Fruit fly (Drosophila melanogaster) whole organism, pupa: ENCODE measurements around the gene CG34178.

ENCODE experiments used
- CG10348 ChIP-seq: fragments of 200-800 bp; sonication (Bioruptor generic); IDR thresholded peaks from 2 replicates; pipeline ENCODE4 v1.3.6; 2022; ENCODE audit warnings: missing biosample characterization, missing genetic modification characterization
- CG17806 ChIP-seq: fragments of 200-800 bp; sonication (Bioruptor generic); optimal IDR thresholded peaks from 2 replicates; lab custom pipeline; 2018; ENCODE audit warnings: missing biosample characterization, mild to moderate bottlenecking, missing genetic modification characterization, moderate library complexity
- CG34367 ChIP-seq: fragments of 200-800 bp; sonication (Bioruptor generic); optimal IDR thresholded peaks from 2 replicates; lab custom pipeline; 2018; ENCODE audit warnings: missing biosample characterization, mild to moderate bottlenecking, missing genetic modification characterization
- Pif1B ChIP-seq: fragments of 200-800 bp; sonication (Bioruptor generic); optimal IDR thresholded peaks from 3 replicates; lab custom pipeline; 2016; ENCODE audit warnings: missing biosample characterization, missing genetic modification characterization
- fd96Ca ChIP-seq: fragments of 200-800 bp; sonication (Bioruptor generic); IDR thresholded peaks from 3 replicates; pipeline ENCODE4 v1.3.6; 2022; ENCODE audit warnings: missing biosample characterization, missing genetic modification characterization
- rn ChIP-seq: fragments of 200-800 bp; sonication (Bioruptor generic); IDR thresholded peaks from 2 replicates; pipeline ENCODE4 v1.3.6; 2022; ENCODE audit warnings: missing biosample characterization, missing genetic modification characterization

DNA sequence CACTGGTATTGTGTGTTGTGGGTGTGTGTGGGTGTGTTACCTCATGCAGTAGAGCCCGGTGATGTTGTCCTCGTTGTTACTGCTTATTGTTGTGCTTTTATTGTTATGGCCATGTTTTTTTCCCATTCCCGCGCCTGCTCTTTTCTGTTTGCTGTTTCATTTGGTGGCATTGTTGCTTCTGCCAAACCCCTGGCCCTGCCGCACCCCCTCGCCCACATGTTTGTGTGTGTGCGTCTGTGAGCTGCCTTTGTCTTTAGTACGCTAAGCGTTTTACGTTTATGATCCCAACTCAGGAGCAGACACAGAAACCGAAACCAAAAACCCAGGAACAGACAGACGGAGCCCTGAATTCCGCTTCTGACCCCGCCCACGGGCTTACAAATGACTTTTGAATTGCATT lies 19.6 kb upstream of the CG34178 start:
- TF ChIP-seq CG10348 (GFP tag; lab: Robert Waterston, UW) = no peak
- no peak for TF ChIP-seq CG17806
- no peak for TF ChIP-seq CG34367 (tag; lab: Kevin White, UChicago)
- no peak for TF ChIP-seq rn (GFP tag; lab: Robert Waterston, UW)
- TF ChIP-seq fd96Ca (GFP tag; lab: Robert Waterston, UW) = no peak
- no peak for TF ChIP-seq Pif1B
